Fruit fly (Drosophila melanogaster) whole organism, prepupa: ENCODE measurements around the gene CG12010.

Experiments used
- CG10631 ChIP-seq: fragments of 200-800 bp; sonication (Bioruptor generic); optimal IDR thresholded peaks from 2 replicates; lab custom pipeline; 2016; ENCODE audit warnings: missing biosample characterization, missing genetic modification characterization
- CG10669 ChIP-seq: fragments of 200-800 bp; sonication (Bioruptor generic); optimal IDR thresholded peaks from 3 replicates; lab custom pipeline; 2018; ENCODE audit warnings: missing biosample characterization, mild to moderate bottlenecking, missing genetic modification characterization, moderate library complexity
- CG11762 ChIP-seq: fragments of 200-800 bp; sonication (Bioruptor generic); optimal IDR thresholded peaks from 3 replicates; lab custom pipeline; 2016; ENCODE audit warnings: missing biosample characterization, missing genetic modification characterization; ENCODE audit not compliant: insufficient read depth
- CG11902 ChIP-seq: fragments of 200-800 bp; sonication (Bioruptor generic); optimal IDR thresholded peaks from 3 replicates; lab custom pipeline; 2016; ENCODE audit warnings: missing biosample characterization, missing genetic modification characterization
- CG15336 ChIP-seq: fragments of 200-800 bp; sonication (Bioruptor generic); IDR thresholded peaks from 2 replicates; pipeline ENCODE4 v1.3.6; 2022; ENCODE audit warnings: missing biosample characterization, missing genetic modification characterization
- CG1621 ChIP-seq: fragments of 200-800 bp; sonication (Bioruptor generic); optimal IDR thresholded peaks from 3 replicates; lab custom pipeline; 2018; ENCODE audit warnings: missing biosample characterization, mild to moderate bottlenecking, missing genetic modification characterization
- CG16779 ChIP-seq: fragments of 200-800 bp; sonication (Bioruptor generic); optimal IDR thresholded peaks from 3 replicates; lab custom pipeline; 2017; ENCODE audit warnings: missing biosample characterization, mild to moderate bottlenecking, missing genetic modification characterization
- CG3032 ChIP-seq: fragments of 200-800 bp; optimal IDR thresholded peaks from 2 replicates; lab custom pipeline; 2019; ENCODE audit warnings: missing biosample characterization, mild to moderate bottlenecking, missing genetic modification characterization, moderate library complexity
- CG31627 ChIP-seq: fragments of 200-800 bp; sonication (Bioruptor generic); optimal IDR thresholded peaks from 3 replicates; lab custom pipeline; 2016; ENCODE audit warnings: missing biosample characterization, missing genetic modification characterization
- CG34406 ChIP-seq: fragments of 200-800 bp; sonication (Bioruptor generic); optimal IDR thresholded peaks from 3 replicates; lab custom pipeline; 2016; ENCODE audit warnings: missing biosample characterization, missing genetic modification characterization
- CG4318 ChIP-seq: fragments of 200-800 bp; sonication (Bioruptor generic); optimal IDR thresholded peaks from 3 replicates; lab custom pipeline; 2017; ENCODE audit warnings: missing biosample characterization, mild to moderate bottlenecking, missing genetic modification characterization
- CG6163 ChIP-seq: fragments of 200-800 bp; sonication (Bioruptor generic); IDR thresholded peaks from 3 replicates; pipeline ENCODE4 v1.3.6; 2022; ENCODE audit warnings: missing biosample characterization, missing genetic modification characterization
- CG6276 ChIP-seq: fragments of 200-800 bp; sonication (Bioruptor generic); optimal IDR thresholded peaks from 2 replicates; lab custom pipeline; 2017; ENCODE audit warnings: missing biosample characterization, mild to moderate bottlenecking, missing genetic modification characterization
- CG6792 ChIP-seq: fragments of 200-800 bp; sonication (Bioruptor generic); optimal IDR thresholded peaks from 3 replicates; lab custom pipeline; 2016; ENCODE audit warnings: missing biosample characterization, missing genetic modification characterization
- CG6854 ChIP-seq: fragments of 200-800 bp; sonication (Bioruptor generic); optimal IDR thresholded peaks from 2 replicates; lab custom pipeline; 2017; ENCODE audit warnings: missing biosample characterization, mild to moderate bottlenecking, missing genetic modification characterization
- CG7368 ChIP-seq: fragments of 200-800 bp; sonication (Bioruptor generic); optimal IDR thresholded peaks from 3 replicates; lab custom pipeline; 2016; ENCODE audit warnings: missing biosample characterization, missing genetic modification characterization
- CG8119 ChIP-seq: fragments of 200-800 bp; sonication (Bioruptor generic); IDR thresholded peaks from 3 replicates; pipeline ENCODE4 v1.3.6; 2022; ENCODE audit warnings: missing biosample characterization, missing genetic modification characterization
- CG8319 ChIP-seq: fragments of 200-800 bp; sonication (Bioruptor generic); optimal IDR thresholded peaks from 3 replicates; lab custom pipeline; 2016; ENCODE audit warnings: missing biosample characterization, missing genetic modification characterization
- CG8632 ChIP-seq: fragments of 200-800 bp; sonication (Bioruptor generic); optimal IDR thresholded peaks from 3 replicates; lab custom pipeline; 2016; ENCODE audit warnings: missing biosample characterization, missing genetic modification characterization
- CG9139 ChIP-seq: fragments of 200-800 bp; sonication (Bioruptor generic); optimal IDR thresholded peaks from 3 replicates; lab custom pipeline; 2017; ENCODE audit warnings: missing biosample characterization, mild to moderate bottlenecking, missing genetic modification characterization
- Eip78C ChIP-seq: fragments of 200-800 bp; sonication (Bioruptor generic); peaks from one replicate; lab custom pipeline; 2016; ENCODE audit warnings: missing biosample characterization, missing genetic modification characterization
- Eip93F ChIP-seq: fragments of 200-800 bp; sonication (Bioruptor generic); optimal IDR thresholded peaks from 2 replicates; lab custom pipeline; 2016; ENCODE audit warnings: missing biosample characterization, mild to moderate bottlenecking, missing genetic modification characterization
- Ets21C ChIP-seq: fragments of 200-800 bp; sonication (Bioruptor generic); optimal IDR thresholded peaks from 3 replicates; lab custom pipeline; 2016; ENCODE audit warnings: missing biosample characterization, missing genetic modification characterization
- Ets96B ChIP-seq: fragments of 200-800 bp; optimal IDR thresholded peaks from 2 replicates; lab custom pipeline; 2019; ENCODE audit warnings: missing biosample characterization, mild to moderate bottlenecking, missing genetic modification characterization, moderate library complexity
- Hr38 ChIP-seq: sonication (Bioruptor generic); optimal IDR thresholded peaks from 2 replicates; lab custom pipeline; 2016; ENCODE audit warnings: missing biosample characterization, missing genetic modification characterization
- Hr39 ChIP-seq: fragments of 200-800 bp; sonication (Bioruptor generic); optimal IDR thresholded peaks from 2 replicates; lab custom pipeline; 2016; ENCODE audit warnings: missing biosample characterization, missing genetic modification characterization
- Hr4 ChIP-seq: fragments of 200-800 bp; sonication (Bioruptor generic); optimal IDR thresholded peaks from 3 replicates; lab custom pipeline; 2016; ENCODE audit warnings: missing biosample characterization, missing genetic modification characterization
- Lpt ChIP-seq: fragments of 200-800 bp; sonication (Bioruptor generic); optimal IDR thresholded peaks from 3 replicates; lab custom pipeline; 2016; ENCODE audit warnings: missing biosample characterization, missing genetic modification characterization
- Met ChIP-seq: fragments of 200-800 bp; sonication (Bioruptor generic); optimal IDR thresholded peaks from 3 replicates; lab custom pipeline; 2016; ENCODE audit warnings: missing biosample characterization, missing genetic modification characterization
- OdsH ChIP-seq: fragments of 200-800 bp; sonication (Bioruptor generic); optimal IDR thresholded peaks from 3 replicates; lab custom pipeline; 2016; ENCODE audit warnings: missing biosample characterization, missing genetic modification characterization
- Smox ChIP-seq: fragments of 200-800 bp; sonication (Bioruptor generic); optimal IDR thresholded peaks from 3 replicates; lab custom pipeline; 2016; ENCODE audit warnings: missing biosample characterization, missing genetic modification characterization
- Sox102F ChIP-seq: fragments of 200-800 bp; sonication (Bioruptor generic); optimal IDR thresholded peaks from 2 replicates; lab custom pipeline; 2016; ENCODE audit warnings: missing biosample characterization, mild to moderate bottlenecking, missing genetic modification characterization
- Sox14 ChIP-seq: fragments of 200-800 bp; sonication (Bioruptor generic); optimal IDR thresholded peaks from 3 replicates; lab custom pipeline; 2016; ENCODE audit warnings: missing biosample characterization, missing genetic modification characterization
- Sox15 ChIP-seq: fragments of 200-800 bp; sonication (Bioruptor generic); optimal IDR thresholded peaks from 3 replicates; lab custom pipeline; 2016; ENCODE audit warnings: missing biosample characterization, missing genetic modification characterization
- achi ChIP-seq: fragments of 200-800 bp; sonication (Bioruptor generic); optimal IDR thresholded peaks from 3 replicates; lab custom pipeline; 2016; ENCODE audit warnings: missing biosample characterization, missing genetic modification characterization
- acj6 ChIP-seq: fragments of 200-800 bp; sonication (Bioruptor generic); optimal IDR thresholded peaks from 3 replicates; lab custom pipeline; 2016; ENCODE audit warnings: missing biosample characterization, missing genetic modification characterization
- cyc ChIP-seq: fragments of 200-800 bp; sonication (Bioruptor generic); optimal IDR thresholded peaks from 3 replicates; lab custom pipeline; 2016; ENCODE audit warnings: missing biosample characterization, missing genetic modification characterization
- dac ChIP-seq: fragments of 200-800 bp; sonication (Bioruptor generic); optimal IDR thresholded peaks from 2 replicates; lab custom pipeline; 2017; ENCODE audit warnings: missing biosample characterization, mild to moderate bottlenecking, missing genetic modification characterization
- dsx ChIP-seq: fragments of 200-800 bp; optimal IDR thresholded peaks from 3 replicates; lab custom pipeline; 2019; ENCODE audit warnings: missing biosample characterization, mild to moderate bottlenecking, missing genetic modification characterization, moderate library complexity; ENCODE audit not compliant: poor library complexity, severe bottlenecking
- eg ChIP-seq: fragments of 200-800 bp; sonication (Bioruptor generic); IDR thresholded peaks from 3 replicates; pipeline ENCODE4 v1.3.6; 2022; ENCODE audit warnings: missing biosample characterization, missing genetic modification characterization
- esn ChIP-seq: fragments of 200-800 bp; sonication (Bioruptor generic); optimal IDR thresholded peaks from 2 replicates; lab custom pipeline; 2016; ENCODE audit warnings: missing biosample characterization, mild to moderate bottlenecking, missing genetic modification characterization, moderate library complexity
- fd59A ChIP-seq: fragments of 200-800 bp; sonication (Bioruptor generic); optimal IDR thresholded peaks from 2 replicates; lab custom pipeline; 2017; ENCODE audit warnings: missing biosample characterization, mild to moderate bottlenecking, missing genetic modification characterization, missing genetic modification reagents
- fd85E ChIP-seq: fragments of 200-800 bp; sonication (Bioruptor generic); optimal IDR thresholded peaks from 3 replicates; lab custom pipeline; 2016; ENCODE audit warnings: missing biosample characterization, missing genetic modification characterization
- lz ChIP-seq: fragments of 200-800 bp; sonication (Bioruptor generic); optimal IDR thresholded peaks from 3 replicates; lab custom pipeline; 2016; ENCODE audit warnings: missing biosample characterization, missing genetic modification characterization
- net ChIP-seq: fragments of 200-800 bp; sonication (Bioruptor generic); optimal IDR thresholded peaks from 3 replicates; lab custom pipeline; 2016; ENCODE audit warnings: missing biosample characterization, missing genetic modification characterization
- pdm3 ChIP-seq: fragments of 200-800 bp; sonication (Bioruptor generic); optimal IDR thresholded peaks from 3 replicates; lab custom pipeline; 2016; ENCODE audit warnings: missing biosample characterization, missing genetic modification characterization
- salr ChIP-seq, 2 experiments: fragments of 200-800 bp; sonication (Bioruptor generic); optimal IDR thresholded peaks; 3 replicates each; lab custom pipeline; 2016 to 2018; ENCODE audit warnings: missing biosample characterization in 2 of 2, missing genetic modification characterization in 2 of 2, mild to moderate bottlenecking in 1 of 2
- spab ChIP-seq: fragments of 200-800 bp; sonication (Bioruptor generic); optimal IDR thresholded peaks from 2 replicates; lab custom pipeline; 2017; ENCODE audit warnings: missing biosample characterization, mild to moderate bottlenecking, missing genetic modification characterization, missing genetic modification reagents
- ss ChIP-seq, 2 experiments: fragments of 200-800 bp; sonication (Bioruptor generic); optimal IDR thresholded peaks; 2 replicates in 1 of 2; 3 replicates in 1 of 2; lab custom pipeline; 2017 to 2018; ENCODE audit warnings: mild to moderate bottlenecking in 2 of 2, missing biosample characterization in 2 of 2, missing genetic modification characterization in 2 of 2, moderate library complexity in 1 of 2
- svp ChIP-seq: fragments of 200-800 bp; sonication (Bioruptor generic); peaks from one replicate; lab custom pipeline; 2016; ENCODE audit warnings: missing biosample characterization, missing genetic modification characterization
- topi ChIP-seq: fragments of 200-800 bp; sonication (Bioruptor generic); optimal IDR thresholded peaks from 3 replicates; lab custom pipeline; 2016; ENCODE audit warnings: missing biosample characterization, missing genetic modification characterization
- vri ChIP-seq: fragments of 200-800 bp; sonication (Bioruptor generic); optimal IDR thresholded peaks from 3 replicates; lab custom pipeline; 2016; ENCODE audit warnings: missing biosample characterization, mild to moderate bottlenecking, missing genetic modification characterization

The CG12010 gene

DNA sequence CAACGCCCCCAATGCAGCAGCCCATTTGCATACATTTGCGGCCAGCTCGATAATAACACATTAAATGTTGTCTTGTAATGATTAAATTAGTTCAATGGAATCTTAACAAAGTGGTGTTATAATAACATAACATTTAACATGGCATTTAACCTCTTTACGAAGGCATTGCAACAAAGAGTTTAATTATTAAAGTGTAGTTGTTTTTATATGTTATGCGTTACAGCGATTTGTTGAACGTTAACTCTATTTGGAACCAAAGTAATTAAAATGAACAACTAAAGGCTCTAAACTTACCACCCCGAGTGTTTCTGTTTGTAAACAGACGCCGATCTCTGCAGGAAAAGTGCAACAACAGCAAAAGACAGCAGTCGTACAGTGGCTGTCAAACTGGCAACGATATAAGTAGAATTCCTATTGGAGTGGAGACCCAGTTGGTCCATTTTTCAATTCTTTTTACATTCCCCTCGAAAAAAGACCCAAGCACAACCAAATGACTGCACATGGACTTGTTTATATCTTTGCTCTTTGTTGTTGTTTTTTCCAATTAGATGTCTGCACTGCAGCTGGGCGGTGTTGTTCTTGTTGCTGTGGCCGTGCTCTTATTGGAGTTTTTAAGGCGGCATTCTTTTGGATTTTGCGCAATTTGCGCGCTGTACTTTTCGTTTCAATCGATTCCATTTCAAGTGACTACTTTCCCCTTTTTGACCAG is 35.0 kb upstream of the CG12010 start:
- TF ChIP-seq achi (GFP tag; lab: Kevin White, UChicago): peak; percentile 40
- TF ChIP-seq CG8632: no peak
- peak; percentile 18 for TF ChIP-seq topi
- TF ChIP-seq CG31627: no peak
- TF ChIP-seq CG8319 (GFP tag; lab: Kevin White, UChicago): no peak
- TF ChIP-seq CG10669: peak; percentile 75
- peak; percentile 8 for TF ChIP-seq CG7368 (GFP tag; lab: Kevin White, UChicago)
- no peak for TF ChIP-seq Sox102F (GFP tag; lab: Kevin White, UChicago)
- peak; percentile 1 for TF ChIP-seq Lpt (GFP tag; lab: Kevin White, UChicago)
- TF ChIP-seq eg (GFP tag; lab: Robert Waterston, UW): peak; percentile 75
- TF ChIP-seq Sox15: no peak
- no peak for TF ChIP-seq ss (GFP tag; optimal IDR thresholded peaks at IDR 0.05; lab: Kevin White, UChicago)
- TF ChIP-seq CG34406 (GFP tag; lab: Kevin White, UChicago): no peak
- TF ChIP-seq CG10631 (GFP tag; lab: Kevin White, UChicago): peak; percentile 8
- peak; percentile 65 for TF ChIP-seq CG4318 (GFP tag; lab: Kevin White, UChicago)
- peak; percentile 89 for TF ChIP-seq CG8119 (GFP tag; lab: Robert Waterston, UW)
- peak; percentile 30 for TF ChIP-seq CG16779 (tag; lab: Kevin White, UChicago)
- TF ChIP-seq CG6854 (GFP tag; lab: Kevin White, UChicago): no peak
- peak; percentile 58 for TF ChIP-seq Eip78C (GFP tag; lab: Kevin White, UChicago)
- no peak for TF ChIP-seq Smox
- no peak for TF ChIP-seq acj6 (GFP tag; lab: Kevin White, UChicago)
- peak; percentile 79 for TF ChIP-seq Ets96B (tag; lab: Kevin White, UChicago)
- TF ChIP-seq Eip93F (GFP tag; lab: Kevin White, UChicago): no peak
- peak; percentile 44 for TF ChIP-seq CG9139
- no peak for TF ChIP-seq Ets21C
- no peak for TF ChIP-seq CG11902
- peak; percentile 37 for TF ChIP-seq CG11762 (GFP tag; lab: Kevin White, UChicago)
- peak; percentile 48 for TF ChIP-seq OdsH (GFP tag; lab: Kevin White, UChicago)
- TF ChIP-seq Sox14: peak; percentile 44
- no peak for TF ChIP-seq fd59A (GFP tag; lab: Kevin White, UChicago)
- peak; percentile 77 for TF ChIP-seq CG3032 (tag; lab: Kevin White, UChicago)
- no peak for TF ChIP-seq vri (GFP tag; lab: Kevin White, UChicago)
- TF ChIP-seq CG6276 (GFP tag; lab: Kevin White, UChicago): peak; percentile 78
- TF ChIP-seq CG6792 (GFP tag; lab: Kevin White, UChicago): no peak
- TF ChIP-seq Hr38 (GFP tag; lab: Kevin White, UChicago): no peak
- peak; percentile 59 for TF ChIP-seq dac
- TF ChIP-seq lz (GFP tag; lab: Kevin White, UChicago): no peak
- TF ChIP-seq cyc (GFP tag; lab: Kevin White, UChicago): no peak
- no peak for TF ChIP-seq Hr39
- TF ChIP-seq net: peak; percentile 12
- peak; percentile 70 for TF ChIP-seq spab
- no peak for TF ChIP-seq esn
- no peak for TF ChIP-seq Met (GFP tag; lab: Kevin White, UChicago)
- TF ChIP-seq svp (GFP tag; lab: Kevin White, UChicago): no peak
- peak; percentile 77 for TF ChIP-seq CG15336 (GFP tag; lab: Robert Waterston, UW)
- TF ChIP-seq CG6163 (GFP tag; lab: Robert Waterston, UW): peak; percentile 41; the same call in 2 of the 3 replicates
- TF ChIP-seq dsx: no peak
- TF ChIP-seq salr (GFP tag; optimal IDR thresholded peaks at IDR 0.05; lab: Kevin White, UChicago): peak in 1 of 2 experiments; percentile 51
- peak; percentile 23 for TF ChIP-seq pdm3 (GFP tag; lab: Kevin White, UChicago)
- TF ChIP-seq CG1621 (tag; lab: Kevin White, UChicago): no peak
- TF ChIP-seq Hr4 (GFP tag; lab: Kevin White, UChicago): peak; percentile 76
- TF ChIP-seq fd85E (GFP tag; lab: Kevin White, UChicago): no peak
